Fruit fly (Drosophila melanogaster) whole organism, prepupa: ENCODE results near the gene sni.

ENCODE experiments used
- Blimp-1 ChIP-seq: fragments of 200-800 bp; sonication (Bioruptor generic); optimal IDR thresholded peaks from 3 replicates; lab custom pipeline; 2017; ENCODE audit warnings: missing biosample characterization, missing genetic modification characterization, mild to moderate bottlenecking, moderate library complexity, missing genetic modification reagents
- CG10631 ChIP-seq: fragments of 200-800 bp; sonication (Bioruptor generic); optimal IDR thresholded peaks from 2 replicates; lab custom pipeline; 2016; ENCODE audit warnings: missing biosample characterization, missing genetic modification characterization
- CG10669 ChIP-seq: fragments of 200-800 bp; sonication (Bioruptor generic); optimal IDR thresholded peaks from 3 replicates; lab custom pipeline; 2018; ENCODE audit warnings: missing biosample characterization, mild to moderate bottlenecking, missing genetic modification characterization, moderate library complexity
- CG11294 ChIP-seq: fragments of 200-800 bp; sonication (Bioruptor generic); IDR thresholded peaks from 2 replicates; pipeline ENCODE4 v1.3.6; 2022; ENCODE audit warnings: missing biosample characterization, missing genetic modification characterization
- CG11762 ChIP-seq: fragments of 200-800 bp; sonication (Bioruptor generic); optimal IDR thresholded peaks from 3 replicates; lab custom pipeline; 2016; ENCODE audit warnings: missing biosample characterization, missing genetic modification characterization; ENCODE audit not compliant: insufficient read depth
- CG11902 ChIP-seq: fragments of 200-800 bp; sonication (Bioruptor generic); optimal IDR thresholded peaks from 3 replicates; lab custom pipeline; 2016; ENCODE audit warnings: missing biosample characterization, missing genetic modification characterization
- CG15336 ChIP-seq: fragments of 200-800 bp; sonication (Bioruptor generic); IDR thresholded peaks from 2 replicates; pipeline ENCODE4 v1.3.6; 2022; ENCODE audit warnings: missing biosample characterization, missing genetic modification characterization
- CG1621 ChIP-seq: fragments of 200-800 bp; sonication (Bioruptor generic); optimal IDR thresholded peaks from 3 replicates; lab custom pipeline; 2018; ENCODE audit warnings: missing biosample characterization, mild to moderate bottlenecking, missing genetic modification characterization
- CG16779 ChIP-seq: fragments of 200-800 bp; sonication (Bioruptor generic); optimal IDR thresholded peaks from 3 replicates; lab custom pipeline; 2017; ENCODE audit warnings: missing biosample characterization, mild to moderate bottlenecking, missing genetic modification characterization
- CG3032 ChIP-seq: fragments of 200-800 bp; optimal IDR thresholded peaks from 2 replicates; lab custom pipeline; 2019; ENCODE audit warnings: missing biosample characterization, mild to moderate bottlenecking, missing genetic modification characterization, moderate library complexity
- CG34406 ChIP-seq: fragments of 200-800 bp; sonication (Bioruptor generic); optimal IDR thresholded peaks from 3 replicates; lab custom pipeline; 2016; ENCODE audit warnings: missing biosample characterization, missing genetic modification characterization
- CG3919 ChIP-seq: fragments of 200-800 bp; sonication (Bioruptor generic); optimal IDR thresholded peaks from 3 replicates; lab custom pipeline; 2016; ENCODE audit warnings: missing biosample characterization, missing genetic modification characterization
- CG4318 ChIP-seq: fragments of 200-800 bp; sonication (Bioruptor generic); optimal IDR thresholded peaks from 3 replicates; lab custom pipeline; 2017; ENCODE audit warnings: missing biosample characterization, mild to moderate bottlenecking, missing genetic modification characterization
- CG6792 ChIP-seq: fragments of 200-800 bp; sonication (Bioruptor generic); optimal IDR thresholded peaks from 3 replicates; lab custom pipeline; 2016; ENCODE audit warnings: missing biosample characterization, missing genetic modification characterization
- CG6808 ChIP-seq: fragments of 200-800 bp; sonication (Bioruptor generic); optimal IDR thresholded peaks from 3 replicates; lab custom pipeline; 2017; ENCODE audit warnings: missing biosample characterization, missing genetic modification characterization, mild to moderate bottlenecking, moderate library complexity, missing genetic modification reagents
- CG6854 ChIP-seq: fragments of 200-800 bp; sonication (Bioruptor generic); optimal IDR thresholded peaks from 2 replicates; lab custom pipeline; 2017; ENCODE audit warnings: missing biosample characterization, mild to moderate bottlenecking, missing genetic modification characterization
- CG7368 ChIP-seq: fragments of 200-800 bp; sonication (Bioruptor generic); optimal IDR thresholded peaks from 3 replicates; lab custom pipeline; 2016; ENCODE audit warnings: missing biosample characterization, missing genetic modification characterization
- CG8119 ChIP-seq: fragments of 200-800 bp; sonication (Bioruptor generic); IDR thresholded peaks from 3 replicates; pipeline ENCODE4 v1.3.6; 2022; ENCODE audit warnings: missing biosample characterization, missing genetic modification characterization
- CG8632 ChIP-seq: fragments of 200-800 bp; sonication (Bioruptor generic); optimal IDR thresholded peaks from 3 replicates; lab custom pipeline; 2016; ENCODE audit warnings: missing biosample characterization, missing genetic modification characterization
- Eip75B ChIP-seq: fragments of 200-800 bp; sonication (Bioruptor generic); optimal IDR thresholded peaks from 3 replicates; lab custom pipeline; 2016; ENCODE audit warnings: missing biosample characterization, missing genetic modification characterization
- Eip78C ChIP-seq: fragments of 200-800 bp; sonication (Bioruptor generic); peaks from one replicate; lab custom pipeline; 2016; ENCODE audit warnings: missing biosample characterization, missing genetic modification characterization
- Eip93F ChIP-seq: fragments of 200-800 bp; sonication (Bioruptor generic); optimal IDR thresholded peaks from 2 replicates; lab custom pipeline; 2016; ENCODE audit warnings: missing biosample characterization, mild to moderate bottlenecking, missing genetic modification characterization
- Ets21C ChIP-seq: fragments of 200-800 bp; sonication (Bioruptor generic); optimal IDR thresholded peaks from 3 replicates; lab custom pipeline; 2016; ENCODE audit warnings: missing biosample characterization, missing genetic modification characterization
- Ets96B ChIP-seq: fragments of 200-800 bp; optimal IDR thresholded peaks from 2 replicates; lab custom pipeline; 2019; ENCODE audit warnings: missing biosample characterization, mild to moderate bottlenecking, missing genetic modification characterization, moderate library complexity
- Gug ChIP-seq: fragments of 200-800 bp; sonication (Bioruptor generic); IDR thresholded peaks from 2 replicates; pipeline ENCODE4 v1.3.6; 2022; ENCODE audit warnings: missing biosample characterization, missing genetic modification characterization
- Hr38 ChIP-seq: sonication (Bioruptor generic); optimal IDR thresholded peaks from 2 replicates; lab custom pipeline; 2016; ENCODE audit warnings: missing biosample characterization, missing genetic modification characterization
- Hr39 ChIP-seq: fragments of 200-800 bp; sonication (Bioruptor generic); optimal IDR thresholded peaks from 2 replicates; lab custom pipeline; 2016; ENCODE audit warnings: missing biosample characterization, missing genetic modification characterization
- Hr4 ChIP-seq: fragments of 200-800 bp; sonication (Bioruptor generic); optimal IDR thresholded peaks from 3 replicates; lab custom pipeline; 2016; ENCODE audit warnings: missing biosample characterization, missing genetic modification characterization
- Lpt ChIP-seq: fragments of 200-800 bp; sonication (Bioruptor generic); optimal IDR thresholded peaks from 3 replicates; lab custom pipeline; 2016; ENCODE audit warnings: missing biosample characterization, missing genetic modification characterization
- Met ChIP-seq: fragments of 200-800 bp; sonication (Bioruptor generic); optimal IDR thresholded peaks from 3 replicates; lab custom pipeline; 2016; ENCODE audit warnings: missing biosample characterization, missing genetic modification characterization
- OdsH ChIP-seq: fragments of 200-800 bp; sonication (Bioruptor generic); optimal IDR thresholded peaks from 3 replicates; lab custom pipeline; 2016; ENCODE audit warnings: missing biosample characterization, missing genetic modification characterization
- Smox ChIP-seq: fragments of 200-800 bp; sonication (Bioruptor generic); optimal IDR thresholded peaks from 3 replicates; lab custom pipeline; 2016; ENCODE audit warnings: missing biosample characterization, missing genetic modification characterization
- Sox102F ChIP-seq: fragments of 200-800 bp; sonication (Bioruptor generic); optimal IDR thresholded peaks from 2 replicates; lab custom pipeline; 2016; ENCODE audit warnings: missing biosample characterization, mild to moderate bottlenecking, missing genetic modification characterization
- Sox15 ChIP-seq: fragments of 200-800 bp; sonication (Bioruptor generic); optimal IDR thresholded peaks from 3 replicates; lab custom pipeline; 2016; ENCODE audit warnings: missing biosample characterization, missing genetic modification characterization
- achi ChIP-seq: fragments of 200-800 bp; sonication (Bioruptor generic); optimal IDR thresholded peaks from 3 replicates; lab custom pipeline; 2016; ENCODE audit warnings: missing biosample characterization, missing genetic modification characterization
- acj6 ChIP-seq: fragments of 200-800 bp; sonication (Bioruptor generic); optimal IDR thresholded peaks from 3 replicates; lab custom pipeline; 2016; ENCODE audit warnings: missing biosample characterization, missing genetic modification characterization
- cyc ChIP-seq: fragments of 200-800 bp; sonication (Bioruptor generic); optimal IDR thresholded peaks from 3 replicates; lab custom pipeline; 2016; ENCODE audit warnings: missing biosample characterization, missing genetic modification characterization
- dsx ChIP-seq: fragments of 200-800 bp; optimal IDR thresholded peaks from 3 replicates; lab custom pipeline; 2019; ENCODE audit warnings: missing biosample characterization, mild to moderate bottlenecking, missing genetic modification characterization, moderate library complexity; ENCODE audit not compliant: poor library complexity, severe bottlenecking
- eg ChIP-seq: fragments of 200-800 bp; sonication (Bioruptor generic); IDR thresholded peaks from 3 replicates; pipeline ENCODE4 v1.3.6; 2022; ENCODE audit warnings: missing biosample characterization, missing genetic modification characterization
- esn ChIP-seq: fragments of 200-800 bp; sonication (Bioruptor generic); optimal IDR thresholded peaks from 2 replicates; lab custom pipeline; 2016; ENCODE audit warnings: missing biosample characterization, mild to moderate bottlenecking, missing genetic modification characterization, moderate library complexity
- fd59A ChIP-seq: fragments of 200-800 bp; sonication (Bioruptor generic); optimal IDR thresholded peaks from 2 replicates; lab custom pipeline; 2017; ENCODE audit warnings: missing biosample characterization, mild to moderate bottlenecking, missing genetic modification characterization, missing genetic modification reagents
- lz ChIP-seq: fragments of 200-800 bp; sonication (Bioruptor generic); optimal IDR thresholded peaks from 3 replicates; lab custom pipeline; 2016; ENCODE audit warnings: missing biosample characterization, missing genetic modification characterization
- net ChIP-seq: fragments of 200-800 bp; sonication (Bioruptor generic); optimal IDR thresholded peaks from 3 replicates; lab custom pipeline; 2016; ENCODE audit warnings: missing biosample characterization, missing genetic modification characterization
- pdm3 ChIP-seq: fragments of 200-800 bp; sonication (Bioruptor generic); optimal IDR thresholded peaks from 3 replicates; lab custom pipeline; 2016; ENCODE audit warnings: missing biosample characterization, missing genetic modification characterization
- salr ChIP-seq, 2 experiments: fragments of 200-800 bp; sonication (Bioruptor generic); optimal IDR thresholded peaks; 3 replicates each; lab custom pipeline; 2016 to 2018; ENCODE audit warnings: missing biosample characterization in 2 of 2, missing genetic modification characterization in 2 of 2, mild to moderate bottlenecking in 1 of 2
- spab ChIP-seq: fragments of 200-800 bp; sonication (Bioruptor generic); optimal IDR thresholded peaks from 2 replicates; lab custom pipeline; 2017; ENCODE audit warnings: missing biosample characterization, mild to moderate bottlenecking, missing genetic modification characterization, missing genetic modification reagents
- ss ChIP-seq, 2 experiments: fragments of 200-800 bp; sonication (Bioruptor generic); optimal IDR thresholded peaks; 2 replicates in 1 of 2; 3 replicates in 1 of 2; lab custom pipeline; 2017 to 2018; ENCODE audit warnings: mild to moderate bottlenecking in 2 of 2, missing biosample characterization in 2 of 2, missing genetic modification characterization in 2 of 2, moderate library complexity in 1 of 2
- svp ChIP-seq: fragments of 200-800 bp; sonication (Bioruptor generic); peaks from one replicate; lab custom pipeline; 2016; ENCODE audit warnings: missing biosample characterization, missing genetic modification characterization
- topi ChIP-seq: fragments of 200-800 bp; sonication (Bioruptor generic); optimal IDR thresholded peaks from 3 replicates; lab custom pipeline; 2016; ENCODE audit warnings: missing biosample characterization, missing genetic modification characterization
- vri ChIP-seq: fragments of 200-800 bp; sonication (Bioruptor generic); optimal IDR thresholded peaks from 3 replicates; lab custom pipeline; 2016; ENCODE audit warnings: missing biosample characterization, mild to moderate bottlenecking, missing genetic modification characterization

The sni gene

dm6 chrX:8243966-8244895, at the start of gene sni:
Gene sni (minus strand): TSS chrX:8244016.
- TF ChIP-seq topi (peak; percentile 65), Ets96B (tag; lab: Kevin White, UChicago) (peak; percentile 45), CG6792 (GFP tag; lab: Kevin White, UChicago) (peak; percentile 58), CG3919 (peak; percentile 53), Met (GFP tag; lab: Kevin White, UChicago) (peak; percentile 63), Sox102F (GFP tag; lab: Kevin White, UChicago) (peak; percentile 63), esn (GFP tag; lab: Kevin White, UChicago) (peak; percentile 72), CG34406 (GFP tag; lab: Kevin White, UChicago) (peak; percentile 50), vri (GFP tag; lab: Kevin White, UChicago) (peak; percentile 69), Sox15 (peak; percentile 28), Eip93F (no peak), svp (GFP tag; lab: Kevin White, UChicago) (peak; percentile 86), pdm3 (GFP tag; lab: Kevin White, UChicago) (peak; percentile 54), achi (GFP tag; lab: Kevin White, UChicago) (peak; percentile 49), CG10669 (peak; percentile 42), Smox (GFP tag; lab: Kevin White, UChicago) (peak; percentile 59), eg (GFP tag; lab: Robert Waterston, UW) (peak; percentile 48; the same call in 1 of the 3 replicates), cyc (GFP tag; lab: Kevin White, UChicago) (peak; percentile 53), CG6808 (GFP tag; lab: Kevin White, UChicago) (peak; percentile 4), Hr4 (GFP tag; lab: Kevin White, UChicago) (no peak), Eip75B (GFP tag; lab: Kevin White, UChicago) (peak; percentile 35), CG11762 (GFP tag; lab: Kevin White, UChicago) (no peak), Hr39 (peak; percentile 54), Ets21C (GFP tag; lab: Kevin White, UChicago) (peak; percentile 35), Gug (GFP tag; lab: Robert Waterston, UW) (peak; percentile 57), ss (GFP tag; optimal IDR thresholded peaks at IDR 0.05; lab: Kevin White, UChicago) (peak in 1 of 2 experiments; percentile 14), CG6854 (GFP tag; lab: Kevin White, UChicago) (no peak), CG16779 (tag; lab: Kevin White, UChicago) (peak; percentile 13), Blimp-1 (GFP tag; lab: Kevin White, UChicago) (peak; percentile 6), CG8119 (no peak), CG10631 (no peak), CG1621 (tag; lab: Kevin White, UChicago) (no peak), OdsH (GFP tag; lab: Kevin White, UChicago) (no peak), acj6 (GFP tag; lab: Kevin White, UChicago) (peak; percentile 48), spab (GFP tag; lab: Kevin White, UChicago) (peak; percentile 18), CG3032 (tag; lab: Kevin White, UChicago) (peak; percentile 27), salr (GFP tag; optimal IDR thresholded peaks at IDR 0.05; lab: Kevin White, UChicago) (no peak), dsx (GFP tag; lab: Kevin White, UChicago) (peak; percentile 22), Hr38 (no peak), CG15336 (peak; percentile 45; the same call in 1 of the 2 replicates), CG11902 (GFP tag; lab: Kevin White, UChicago) (peak; percentile 23), net (peak; percentile 28), Eip78C (peak; percentile 92), CG4318 (GFP tag; lab: Kevin White, UChicago) (no peak), lz (GFP tag; lab: Kevin White, UChicago) (peak; percentile 49), Lpt (GFP tag; lab: Kevin White, UChicago) (no peak), fd59A (GFP tag; lab: Kevin White, UChicago) (no peak), CG11294 (no peak), CG8632 (peak; percentile 24), CG7368 (GFP tag; lab: Kevin White, UChicago) (peak; percentile 8)
